Fruit fly (Drosophila melanogaster) whole organism, adult: ENCODE measurements around the gene v.

Source experiments
- CG11617 ChIP-seq: fragments of 200-800 bp; sonication (Bioruptor generic); optimal IDR thresholded peaks from 2 replicates; lab custom pipeline; 2017; ENCODE audit warnings: mild to moderate bottlenecking, missing biosample characterization, missing genetic modification reagents, missing genetic modification characterization
- CG33017 ChIP-seq: fragments of 200-800 bp; sonication (Bioruptor generic); optimal IDR thresholded peaks from 2 replicates; lab custom pipeline; 2018; ENCODE audit warnings: missing biosample characterization, mild to moderate bottlenecking, missing genetic modification characterization, moderate library complexity
- CG5204 ChIP-seq: fragments of 200-800 bp; sonication (Bioruptor generic); optimal IDR thresholded peaks from 2 replicates; lab custom pipeline; 2016; ENCODE audit warnings: missing biosample characterization, missing genetic modification characterization
- CG7101 ChIP-seq: fragments of 200-800 bp; sonication (Bioruptor generic); optimal IDR thresholded peaks from 2 replicates; lab custom pipeline; 2018; ENCODE audit warnings: missing biosample characterization, mild to moderate bottlenecking, missing genetic modification characterization, moderate library complexity
- Clk ChIP-seq: fragments of 200-800 bp; sonication (Bioruptor generic); optimal IDR thresholded peaks from 2 replicates; lab custom pipeline; 2017; ENCODE audit warnings: missing biosample characterization, missing genetic modification characterization
- Mnt ChIP-seq: fragments of 200-800 bp; sonication (Bioruptor generic); optimal IDR thresholded peaks from 2 replicates; lab custom pipeline; 2016; ENCODE audit warnings: missing biosample characterization, mild to moderate bottlenecking, missing genetic modification characterization
- kay ChIP-seq: fragments of 200-800 bp; sonication (Bioruptor generic); peaks from one replicate; lab custom pipeline; 2016; ENCODE audit warnings: missing biosample characterization, missing genetic modification characterization, borderline replicate concordance
- ovo ChIP-seq: fragments of 200-800 bp; sonication (Bioruptor generic); optimal IDR thresholded peaks from 2 replicates; lab custom pipeline; 2016; ENCODE audit warnings: missing biosample characterization, missing genetic modification characterization
- pad ChIP-seq: fragments of 200-800 bp; sonication (Bioruptor generic); optimal IDR thresholded peaks from 3 replicates; lab custom pipeline; 2017; ENCODE audit warnings: missing biosample characterization, missing genetic modification characterization, mild to moderate bottlenecking, moderate library complexity, missing genetic modification reagents
- tj ChIP-seq: fragments of 200-800 bp; sonication (Bioruptor generic); optimal IDR thresholded peaks from 3 replicates; lab custom pipeline; 2017; ENCODE audit warnings: missing biosample characterization, mild to moderate bottlenecking, missing genetic modification characterization, moderate library complexity

dm6 chrX:10899665-10900064 lies 24.1 kb upstream of the v start, which contains the start of gene CG15208:
- no peak for TF ChIP-seq kay
- TF ChIP-seq Mnt (GFP tag; lab: Kevin White, UChicago): no peak
- TF ChIP-seq Clk: no peak
- TF ChIP-seq tj (GFP tag; lab: Kevin White, UChicago): no peak
- TF ChIP-seq CG5204 (GFP tag; lab: Kevin White, UChicago): no peak
- TF ChIP-seq CG7101 (tag; lab: Kevin White, UChicago): no peak
- TF ChIP-seq CG33017 (tag; lab: Kevin White, UChicago): no peak
- TF ChIP-seq CG11617 (GFP tag; lab: Kevin White, UChicago): no peak
- TF ChIP-seq pad (GFP tag; lab: Kevin White, UChicago): no peak
- no peak for TF ChIP-seq ovo (GFP tag; lab: Kevin White, UChicago)
